Worm (Caenorhabditis elegans) whole organism, L1 larva: ENCODE data around the gene zipt-15.

Experiments used
- C34B4.2 ChIP-seq: sonication (generic microtip); optimal IDR thresholded peaks from 2 replicates; lab custom pipeline; 2017; ENCODE audit warnings: mild to moderate bottlenecking, missing genetic modification characterization, missing compliant biosample characterization
- Y116A8C.19 ChIP-seq: sonication (generic microtip); optimal IDR thresholded peaks from 2 replicates; lab custom pipeline; 2016; ENCODE audit warnings: missing compliant biosample characterization, missing genetic modification characterization, borderline replicate concordance
- aha-1 ChIP-seq: fragments of 150-350 bp; optimal IDR thresholded peaks from 2 replicates; lab custom pipeline; 2014; ENCODE audit warnings: missing biosample characterization, missing genetic modification characterization
- aly-2 ChIP-seq: fragments of 150-350 bp; optimal IDR thresholded peaks from 2 replicates; lab custom pipeline; 2014; ENCODE audit warnings: missing biosample characterization, missing genetic modification characterization
- blmp-1 ChIP-seq: fragments of 150-350 bp; optimal IDR thresholded peaks from 2 replicates; lab custom pipeline; 2014; ENCODE audit warnings: missing biosample characterization, missing genetic modification characterization
- ceh-63 ChIP-seq: fragments of 200-800 bp; sonication (Bioruptor generic); optimal IDR thresholded peaks from 2 replicates; lab custom pipeline; 2018; ENCODE audit warnings: mild to moderate bottlenecking, missing genetic modification characterization, missing compliant biosample characterization
- ceh-82 ChIP-seq, 3 experiments: fragments of 150-350 bp in 1 of 3; sonication (generic microtip) in 2 of 3; optimal IDR thresholded peaks; 2 replicates each; lab custom pipeline; 2014 to 2017; ENCODE audit warnings: missing biosample characterization in 3 of 3, missing genetic modification characterization in 3 of 3
- ceh-88 ChIP-seq: fragments of 200-800 bp; sonication (Bioruptor generic); IDR thresholded peaks from 2 replicates; pipeline ENCODE4 v1.3.6; 2022; ENCODE audit warnings: missing genetic modification characterization, missing compliant biosample characterization
- ces-1 ChIP-seq: fragments of 150-350 bp; optimal IDR thresholded peaks from 2 replicates; lab custom pipeline; 2014; ENCODE audit warnings: missing biosample characterization, missing genetic modification reagents, missing genetic modification characterization
- dpl-1 ChIP-seq, 3 experiments: fragments of 150-350 bp in 2 of 3; sonication (generic microtip) in 1 of 3; optimal IDR thresholded peaks; 2 replicates each; lab custom pipeline; 2014 to 2017; ENCODE audit warnings: missing biosample characterization in 3 of 3, missing genetic modification characterization in 3 of 3, missing genetic modification reagents in 3 of 3
- dsc-1 ChIP-seq: sonication (generic microtip); optimal IDR thresholded peaks from 2 replicates; lab custom pipeline; 2016; ENCODE audit warnings: mild to moderate bottlenecking, missing genetic modification characterization, missing compliant biosample characterization
- efl-1 ChIP-seq, 4 experiments: fragments of 150-350 bp; optimal IDR thresholded peaks in 3 of 4; peaks in 1 of 4; 1 replicate in 1 of 4; 2 replicates in 3 of 4; lab custom pipeline; 2014; ENCODE audit warnings: missing biosample characterization in 2 of 4, missing genetic modification characterization in 2 of 4, missing genetic modification reagents in 2 of 4
- efl-3 ChIP-seq: fragments of 200-800 bp; sonication (Bioruptor generic); optimal IDR thresholded peaks from 2 replicates; lab custom pipeline; 2018; ENCODE audit warnings: mild to moderate bottlenecking, missing genetic modification characterization, missing compliant biosample characterization
- egl-27 ChIP-seq, 2 experiments: fragments of 150-350 bp in 1 of 2; sonication (generic microtip); optimal IDR thresholded peaks; 3 replicates each; lab custom pipeline; 2017 to 2018; ENCODE audit warnings: missing biosample characterization in 2 of 2, missing genetic modification characterization in 2 of 2, missing genetic modification reagents in 2 of 2
- elt-2 ChIP-seq: sonication (generic microtip); optimal IDR thresholded peaks from 2 replicates; lab custom pipeline; 2016; ENCODE audit warnings: missing genetic modification characterization, mild to moderate bottlenecking, inconsistent platforms, missing compliant biosample characterization, missing genetic modification reagents
- ets-5 ChIP-seq: fragments of 200-800 bp; sonication (Bioruptor generic); IDR thresholded peaks from 2 replicates; pipeline ENCODE4 v1.3.6; 2022; ENCODE audit warnings: missing genetic modification characterization, missing compliant biosample characterization
- fkh-8 ChIP-seq: sonication (generic microtip); optimal IDR thresholded peaks from 2 replicates; lab custom pipeline; 2016; ENCODE audit warnings: mild to moderate bottlenecking, missing genetic modification characterization, missing compliant biosample characterization
- grh-1 ChIP-seq: fragments of 200-800 bp; sonication (Bioruptor generic); IDR thresholded peaks from 2 replicates; pipeline ENCODE4 v1.3.6; 2022; ENCODE audit warnings: missing genetic modification reagents, missing genetic modification characterization, missing compliant biosample characterization
- hpl-2 ChIP-seq: fragments of 150-350 bp; optimal IDR thresholded peaks from 2 replicates; lab custom pipeline; 2014; ENCODE audit warnings: missing biosample characterization, missing genetic modification reagents, missing genetic modification characterization
- irx-1 ChIP-seq: sonication (generic microtip); optimal IDR thresholded peaks from 2 replicates; lab custom pipeline; 2016; ENCODE audit warnings: missing genetic modification characterization, missing compliant biosample characterization
- isw-1 ChIP-seq: fragments of 200-800 bp; sonication (Bioruptor generic); IDR thresholded peaks from 2 replicates; pipeline ENCODE4 v1.3.6; 2022; ENCODE audit warnings: missing genetic modification characterization, missing compliant biosample characterization
- lin-13 ChIP-seq: fragments of 150-350 bp; optimal IDR thresholded peaks from 2 replicates; lab custom pipeline; 2014; ENCODE audit warnings: missing biosample characterization, missing genetic modification reagents, missing genetic modification characterization
- lin-15B ChIP-seq: fragments of 150-350 bp; sonication (generic microtip); optimal IDR thresholded peaks from 3 replicates; lab custom pipeline; 2014; ENCODE audit warnings: missing biosample characterization, missing genetic modification characterization
- lin-35 ChIP-seq, 2 experiments: fragments of 150-350 bp; optimal IDR thresholded peaks; 2 replicates each; lab custom pipeline; 2014; ENCODE audit warnings: missing biosample characterization in 2 of 2, missing genetic modification characterization in 2 of 2, missing genetic modification reagents in 2 of 2
- lin-39 ChIP-seq: fragments of 150-350 bp; optimal IDR thresholded peaks from 2 replicates; lab custom pipeline; 2014; ENCODE audit warnings: missing biosample characterization, missing genetic modification reagents, missing genetic modification characterization
- lsy-2 ChIP-seq, 2 experiments: fragments of 150-350 bp; optimal IDR thresholded peaks; 2 replicates each; lab custom pipeline; 2014; ENCODE audit warnings: missing biosample characterization in 2 of 2, missing genetic modification characterization in 2 of 2
- mdl-1 ChIP-seq, 2 experiments: fragments of 150-350 bp; optimal IDR thresholded peaks; 2 replicates each; lab custom pipeline; 2014 to 2017; ENCODE audit warnings: missing biosample characterization in 2 of 2, missing genetic modification characterization in 2 of 2, inconsistent platforms in 1 of 2
- mef-2 ChIP-seq: fragments of 150-350 bp; optimal IDR thresholded peaks from 2 replicates; lab custom pipeline; 2014; ENCODE audit warnings: missing biosample characterization, missing genetic modification characterization
- mep-1 ChIP-seq: fragments of 150-350 bp; optimal IDR thresholded peaks from 2 replicates; lab custom pipeline; 2014; ENCODE audit warnings: missing biosample characterization, missing genetic modification characterization
- nhr-12 ChIP-seq: sonication (generic microtip); optimal IDR thresholded peaks from 2 replicates; lab custom pipeline; 2017; ENCODE audit warnings: missing biosample characterization, missing genetic modification characterization
- nhr-20 ChIP-seq: sonication (generic microtip); optimal IDR thresholded peaks from 2 replicates; lab custom pipeline; 2016; ENCODE audit warnings: mild to moderate bottlenecking, missing genetic modification characterization, missing compliant biosample characterization
- nhr-237 ChIP-seq: fragments of 150-350 bp; optimal IDR thresholded peaks from 2 replicates; lab custom pipeline; 2014; ENCODE audit warnings: missing biosample characterization, missing genetic modification characterization
- nhr-71 ChIP-seq: sonication (generic microtip); optimal IDR thresholded peaks from 2 replicates; lab custom pipeline; 2016; ENCODE audit warnings: mild to moderate bottlenecking, missing genetic modification characterization, moderate library complexity, missing compliant biosample characterization
- nhr-77 ChIP-seq: fragments of 150-350 bp; optimal IDR thresholded peaks from 2 replicates; lab custom pipeline; 2014; ENCODE audit warnings: missing biosample characterization, missing genetic modification characterization
- nhr-85 ChIP-seq: sonication (generic microtip); peaks from one replicate; lab custom pipeline; 2016; ENCODE audit warnings: missing genetic modification characterization, inconsistent platforms, missing compliant biosample characterization
- pqm-1 ChIP-seq: sonication (generic microtip); optimal IDR thresholded peaks from 3 replicates; lab custom pipeline; 2017; ENCODE audit warnings: missing biosample characterization, missing genetic modification characterization
- rnt-1 ChIP-seq: sonication (generic microtip); optimal IDR thresholded peaks from 2 replicates; lab custom pipeline; 2016; ENCODE audit warnings: mild to moderate bottlenecking, missing genetic modification characterization, moderate library complexity, missing compliant biosample characterization
- skn-1 ChIP-seq: fragments of 150-350 bp; optimal IDR thresholded peaks from 2 replicates; lab custom pipeline; 2014; ENCODE audit warnings: missing biosample characterization, missing genetic modification characterization
- snu-23 ChIP-seq: sonication (generic microtip); optimal IDR thresholded peaks from 2 replicates; lab custom pipeline; 2016; ENCODE audit warnings: missing genetic modification characterization, missing compliant biosample characterization
- sox-4 ChIP-seq: sonication (generic microtip); optimal IDR thresholded peaks from 2 replicates; lab custom pipeline; 2016; ENCODE audit warnings: missing genetic modification characterization, missing compliant biosample characterization
- sptf-1 ChIP-seq: fragments of 150-350 bp; optimal IDR thresholded peaks from 2 replicates; lab custom pipeline; 2014; ENCODE audit warnings: missing biosample characterization, missing genetic modification characterization
- swsn-7 ChIP-seq: sonication (generic microtip); optimal IDR thresholded peaks from 2 replicates; lab custom pipeline; 2016; ENCODE audit warnings: missing genetic modification characterization, missing compliant biosample characterization
- unc-130 ChIP-seq: fragments of 150-350 bp; optimal IDR thresholded peaks from 2 replicates; lab custom pipeline; 2017; ENCODE audit warnings: missing biosample characterization, missing genetic modification characterization, inconsistent platforms
- unc-30 ChIP-seq: sonication (generic microtip); optimal IDR thresholded peaks from 2 replicates; lab custom pipeline; 2017; ENCODE audit warnings: missing biosample characterization, missing genetic modification characterization
- unc-62 ChIP-seq: fragments of 150-350 bp; optimal IDR thresholded peaks from 2 replicates; lab custom pipeline; 2014; ENCODE audit warnings: missing biosample characterization, missing genetic modification reagents, missing genetic modification characterization
- unc-86 ChIP-seq: sonication (generic microtip); optimal IDR thresholded peaks from 2 replicates; lab custom pipeline; 2016; ENCODE audit warnings: missing genetic modification characterization, missing compliant biosample characterization
- unc-98 ChIP-seq: fragments of 200-800 bp; sonication (Bioruptor generic); IDR thresholded peaks from 2 replicates; pipeline ENCODE4 v1.3.6; 2022; ENCODE audit warnings: missing genetic modification characterization, missing compliant biosample characterization
- vab-15 ChIP-seq: sonication (generic microtip); optimal IDR thresholded peaks from 2 replicates; lab custom pipeline; 2017; ENCODE audit warnings: missing genotype, mild to moderate bottlenecking, missing genetic modification characterization, missing compliant biosample characterization
- zip-4 ChIP-seq: fragments of 200-800 bp; sonication (Bioruptor generic); optimal IDR thresholded peaks from 2 replicates; lab custom pipeline; 2018; ENCODE audit warnings: mild to moderate bottlenecking, missing genetic modification characterization, moderate library complexity, missing compliant biosample characterization
- ztf-11 ChIP-seq, 2 experiments: sonication (generic microtip); optimal IDR thresholded peaks; 2 replicates each; lab custom pipeline; 2016 to 2017; ENCODE audit warnings: missing genetic modification characterization in 2 of 2, missing biosample characterization in 1 of 2, missing compliant biosample characterization in 1 of 2
- ztf-4 ChIP-seq: fragments of 150-350 bp; optimal IDR thresholded peaks from 2 replicates; lab custom pipeline; 2014; ENCODE audit warnings: missing biosample characterization, missing genetic modification characterization

The zipt-15 gene

ce11 chrIV:773580-773979 is 51.2 kb downstream of the zipt-15 start:
- TF ChIP-seq ztf-4 (no peak), efl-1 (optimal IDR thresholded peaks at IDR 0.05; lab: Kevin White, UChicago) (no peak), efl-1 (GFP tag; optimal IDR thresholded peaks at IDR 0.05 in 1 of 2; lab: Kevin White, UChicago) (peak in 1 of 2 experiments; percentile 90), efl-3 (GFP tag; lab: Kevin White, UChicago) (no peak)
- TF ChIP-seq, all 84 proteins: peak for 1

ce11 chrIV:772931-773330 is 51.8 kb downstream of the zipt-15 start, which contains the start of gene mrpl-2:
mrpl-2 (plus strand) TSS chrIV:773237.
- no peak for TF ChIP-seq vab-15 (tag; lab: Kevin White, UChicago)
- no peak for TF ChIP-seq hpl-2 (GFP tag; lab: Kevin White, UChicago)
- TF ChIP-seq efl-1 (optimal IDR thresholded peaks at IDR 0.05; lab: Kevin White, UChicago), result peak; percentile 57 to 87
- peak; percentile 91 to 99 for TF ChIP-seq efl-1 (GFP tag; optimal IDR thresholded peaks at IDR 0.05 in 1 of 2; lab: Kevin White, UChicago)
- TF ChIP-seq lin-39 (tag; lab: Kevin White, UChicago), result no peak
- no peak for TF ChIP-seq lin-15B (tag; lab: Kevin White, UChicago)
- TF ChIP-seq blmp-1 (tag; lab: Kevin White, UChicago), result no peak
- no peak for TF ChIP-seq unc-86 (tag; lab: Kevin White, UChicago)
- TF ChIP-seq fkh-8 (tag; lab: Kevin White, UChicago), result no peak
- TF ChIP-seq ceh-63 (GFP tag; lab: Kevin White, UChicago), result no peak
- TF ChIP-seq lin-13 (GFP tag; lab: Kevin White, UChicago), result no peak
- TF ChIP-seq isw-1 (GFP tag; lab: Robert Waterston, UW), result no peak
- no peak for TF ChIP-seq elt-2 (tag; lab: Kevin White, UChicago)
- no peak for TF ChIP-seq efl-3 (GFP tag; lab: Kevin White, UChicago)
- TF ChIP-seq ztf-11 (tag; optimal IDR thresholded peaks at IDR 0.05; lab: Kevin White, UChicago), result no peak
- TF ChIP-seq dpl-1 (GFP tag; optimal IDR thresholded peaks at IDR 0.05; lab: Kevin White, UChicago), result peak; percentile 82 to 90 (median 86)
- TF ChIP-seq dsc-1 (tag; lab: Kevin White, UChicago), result peak; percentile 4
- TF ChIP-seq grh-1 (GFP tag; lab: Robert Waterston, UW), result no peak
- TF ChIP-seq lin-35 (GFP tag; optimal IDR thresholded peaks at IDR 0.05; lab: Kevin White, UChicago), result peak; percentile 80 to 92
- TF ChIP-seq ceh-88 (GFP tag; lab: Robert Waterston, UW), result no peak
- TF ChIP-seq unc-130 (tag; lab: Kevin White, UChicago), result no peak
- TF ChIP-seq Y116A8C.19 (tag; lab: Kevin White, UChicago), result no peak
- no peak for TF ChIP-seq unc-98 (GFP tag; lab: Robert Waterston, UW)
- TF ChIP-seq mef-2, result no peak
- no peak for TF ChIP-seq ces-1 (GFP tag; lab: Kevin White, UChicago)
- TF ChIP-seq aha-1 (tag; lab: Kevin White, UChicago), result no peak
- TF ChIP-seq nhr-237 (tag; lab: Kevin White, UChicago), result no peak
- no peak for TF ChIP-seq zip-4
- TF ChIP-seq mep-1, result no peak
- no peak for TF ChIP-seq nhr-77 (tag; lab: Kevin White, UChicago)
- no peak for TF ChIP-seq nhr-12 (tag; lab: Kevin White, UChicago)
- TF ChIP-seq ceh-82 (tag; optimal IDR thresholded peaks at IDR 0.05; lab: Kevin White, UChicago), result peak in 1 of 3 experiments; percentile 15
- no peak for TF ChIP-seq unc-62 (GFP tag; lab: Kevin White, UChicago)
- TF ChIP-seq C34B4.2, result no peak
- no peak for TF ChIP-seq nhr-71 (tag; lab: Kevin White, UChicago)
- TF ChIP-seq aly-2, result no peak
- no peak for TF ChIP-seq nhr-85 (tag; lab: Kevin White, UChicago)
- no peak for TF ChIP-seq unc-30
- no peak for TF ChIP-seq pqm-1 (tag; lab: Kevin White, UChicago)
- no peak for TF ChIP-seq sptf-1 (tag; lab: Kevin White, UChicago)
- TF ChIP-seq swsn-7 (tag; lab: Kevin White, UChicago), result no peak
- TF ChIP-seq skn-1 (tag; lab: Kevin White, UChicago), result peak; percentile 40
- TF ChIP-seq mdl-1 (tag; optimal IDR thresholded peaks at IDR 0.05; lab: Kevin White, UChicago), result no peak
- no peak for TF ChIP-seq nhr-20 (tag; lab: Kevin White, UChicago)
- TF ChIP-seq egl-27 (tag; optimal IDR thresholded peaks at IDR 0.05; lab: Kevin White, UChicago), result no peak
- TF ChIP-seq irx-1 (tag; lab: Kevin White, UChicago), result no peak
- no peak for TF ChIP-seq snu-23 (GFP tag; lab: Kevin White, UChicago)
- peak in 1 of 2 experiments; percentile 60 for TF ChIP-seq lsy-2 (tag; optimal IDR thresholded peaks at IDR 0.05; lab: Kevin White, UChicago)
- no peak for TF ChIP-seq ets-5 (GFP tag; lab: Robert Waterston, UW)
- no peak for TF ChIP-seq rnt-1 (tag; lab: Kevin White, UChicago)
- TF ChIP-seq sox-4 (tag; lab: Kevin White, UChicago), result no peak
